Worm (Caenorhabditis elegans): ENCODE results near the gene F14H8.5.
A peak's percentile ranks its signal among the peaks of the same experiment; 100 is the strongest.

DNA sequence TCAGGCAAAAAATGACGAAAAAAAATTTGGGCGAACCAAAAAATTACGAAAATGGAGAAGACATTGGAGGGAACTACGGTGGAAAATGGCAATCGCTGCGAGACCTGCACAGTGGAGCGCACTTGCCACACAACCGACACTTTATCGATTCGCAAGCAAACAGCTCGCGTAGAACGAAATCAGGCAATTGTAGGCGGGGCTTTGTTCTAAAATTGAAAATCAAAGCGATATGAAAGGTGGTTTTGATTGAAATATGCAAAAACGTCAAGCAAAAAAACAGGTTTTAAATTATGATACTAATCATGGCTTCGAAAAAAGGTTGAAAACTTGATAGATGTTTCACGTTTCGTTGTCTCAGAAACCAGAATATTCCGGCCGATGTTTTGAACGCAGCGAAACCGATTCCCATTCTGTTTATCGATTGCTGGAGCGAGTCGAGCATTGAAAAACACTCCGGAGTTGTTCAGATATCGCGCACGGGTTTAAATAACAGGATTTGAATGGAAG lies 18.6 kb upstream of the F14H8.5 start, which contains the start of the genes fib-1 and mut-15:
- TF ChIP-seq ama-1 (optimal IDR thresholded peaks at IDR 0.05) (no peak), nhr-11 (tag; optimal IDR thresholded peaks at IDR 0.05) (peak; percentile 26), fos-1 (tag; optimal IDR thresholded peaks at IDR 0.05) (peak; percentile 69), ztf-11 (tag; optimal IDR thresholded peaks at IDR 0.05) (no peak), nhr-6 (tag; optimal IDR thresholded peaks at IDR 0.05) (no peak), aly-2 (tag; optimal IDR thresholded peaks at IDR 0.05) (no peak), dmd-4 (tag; optimal IDR thresholded peaks at IDR 0.05) (no peak)
